Worm (Caenorhabditis elegans): Measurements from ENCODE around the gene fipr-16.

- TF ChIP-seq snpc-4 (GFP tag; optimal IDR thresholded peaks at IDR 0.05), result no peak
- TF ChIP-seq snpc-4 (tag; optimal IDR thresholded peaks at IDR 0.05), result no peak
- no peak for TF ChIP-seq ZK185.1 (tag; optimal IDR thresholded peaks at IDR 0.05; ENCODE audit: poor library complexity, severe bottlenecking)
- TF ChIP-seq somi-1 (GFP tag; optimal IDR thresholded peaks at IDR 0.05), result no peak
- TF ChIP-seq aptf-2 (GFP tag; conservative IDR thresholded peaks at IDR 0.05), result no peak
- no peak for TF ChIP-seq F55B11.4 (tag; optimal IDR thresholded peaks at IDR 0.05; ENCODE audit: borderline replicate concordance, insufficient read depth)
- no peak for TF ChIP-seq lin-40 (tag; optimal IDR thresholded peaks at IDR 0.05)
- no peak for TF ChIP-seq nfya-2 (GFP tag; IDR thresholded peaks at IDR 0.05)
- no peak for TF ChIP-seq lin-26 (GFP tag; IDR thresholded peaks at IDR 0.05)
- TF ChIP-seq sea-2 (GFP tag; IDR thresholded peaks at IDR 0.05), result no peak
- TF ChIP-seq pha-4 (tag; optimal IDR thresholded peaks at IDR 0.05), result no peak
- TF ChIP-seq ccch-3 (GFP tag; optimal IDR thresholded peaks at IDR 0.05), result no peak
- no peak for TF ChIP-seq zim-3 (tag; optimal IDR thresholded peaks at IDR 0.05)
- TF ChIP-seq lsl-1 (GFP tag; optimal IDR thresholded peaks at IDR 0.05), result no peak
Measured at ce11 chrIII:8620259-8620658, 29.5 kb upstream of the fipr-16 start.
